Fruit fly (Drosophila melanogaster): ENCODE data around the gene CG31704.

CG31704 gene

dm6 chr2L:11804228-11805044 is 36.1 kb upstream of the CG31704 start (continued):
- no peak for TF ChIP-seq topi (GFP tag; optimal IDR thresholded peaks at IDR 0.05)
- peak; percentile 32 for TF ChIP-seq dsx (GFP tag; optimal IDR thresholded peaks at IDR 0.05; ENCODE audit: poor library complexity, severe bottlenecking)
- TF ChIP-seq CG15336 (GFP tag; IDR thresholded peaks at IDR 0.05): 0 out of 2 replicates have a peak, but pooled peaks have one; percentile 15
- no peak for TF ChIP-seq CG1621 (tag; optimal IDR thresholded peaks at IDR 0.05)
- no peak for TF ChIP-seq svp (GFP tag)
- TF ChIP-seq CG6808 (GFP tag; optimal IDR thresholded peaks at IDR 0.05): no peak
- no peak for TF ChIP-seq OdsH (GFP tag; optimal IDR thresholded peaks at IDR 0.05)
- no peak for TF ChIP-seq fkh (GFP tag; optimal IDR thresholded peaks at IDR 0.05)
- TF ChIP-seq CG4318 (GFP tag; optimal IDR thresholded peaks at IDR 0.05): no peak
- no peak for TF ChIP-seq CG34406 (GFP tag; optimal IDR thresholded peaks at IDR 0.05)
- TF ChIP-seq CG8319 (GFP tag; optimal IDR thresholded peaks at IDR 0.05): no peak
- TF ChIP-seq CG11902 (GFP tag; optimal IDR thresholded peaks at IDR 0.05): no peak
- TF ChIP-seq lz (GFP tag; optimal IDR thresholded peaks at IDR 0.05): no peak
- TF ChIP-seq CG16779 (tag; optimal IDR thresholded peaks at IDR 0.05): no peak
- no peak for TF ChIP-seq CG6854 (GFP tag; optimal IDR thresholded peaks at IDR 0.05)
- TF ChIP-seq fd59A (GFP tag; optimal IDR thresholded peaks at IDR 0.05): no peak
- no peak for TF ChIP-seq CG7368 (GFP tag; optimal IDR thresholded peaks at IDR 0.05)
- peak; percentile 26 for TF ChIP-seq Lpt (GFP tag; optimal IDR thresholded peaks at IDR 0.05)
- no peak for TF ChIP-seq CG10669 (GFP tag; optimal IDR thresholded peaks at IDR 0.05)
- peak; percentile 30 to 75 for TF ChIP-seq ss (GFP tag; optimal IDR thresholded peaks at IDR 0.05)
- no peak for TF ChIP-seq Hr38 (GFP tag; optimal IDR thresholded peaks at IDR 0.05)
- TF ChIP-seq CG10631 (GFP tag; optimal IDR thresholded peaks at IDR 0.05): no peak
- no peak for TF ChIP-seq Blimp-1 (GFP tag; optimal IDR thresholded peaks at IDR 0.05)
- no peak for TF ChIP-seq Ets21C (GFP tag; optimal IDR thresholded peaks at IDR 0.05)
- peak; percentile 24 for TF ChIP-seq CG3919 (GFP tag; optimal IDR thresholded peaks at IDR 0.05)
- no peak for TF ChIP-seq Sox15 (GFP tag; optimal IDR thresholded peaks at IDR 0.05)
- TF ChIP-seq CG6163 (GFP tag; IDR thresholded peaks at IDR 0.05): no peak
- peak; percentile 23; the same call in 1 of the 3 replicates for TF ChIP-seq eg (GFP tag; IDR thresholded peaks at IDR 0.05)
- no peak for TF ChIP-seq esn (GFP tag; optimal IDR thresholded peaks at IDR 0.05)
- TF ChIP-seq acj6 (GFP tag; optimal IDR thresholded peaks at IDR 0.05): no peak
- no peak for TF ChIP-seq Ets96B (tag; optimal IDR thresholded peaks at IDR 0.05)
- no peak for TF ChIP-seq CG11762 (GFP tag; optimal IDR thresholded peaks at IDR 0.05; ENCODE audit: insufficient read depth)
- no peak for TF ChIP-seq CG31627 (GFP tag; optimal IDR thresholded peaks at IDR 0.05)
- TF ChIP-seq CG8632 (GFP tag; optimal IDR thresholded peaks at IDR 0.05): no peak
- no peak for TF ChIP-seq cyc (GFP tag; optimal IDR thresholded peaks at IDR 0.05)
- TF ChIP-seq Smox (GFP tag; optimal IDR thresholded peaks at IDR 0.05): no peak

dm6 chr2L:11806022-11806700 is 34.3 kb upstream of the CG31704 start:
- TF ChIP-seq fkh (GFP tag; optimal IDR thresholded peaks at IDR 0.05) (peak; percentile 27), CG16779 (tag; optimal IDR thresholded peaks at IDR 0.05) (no peak), Eip78C (GFP tag) (peak; percentile 48), esn (GFP tag; optimal IDR thresholded peaks at IDR 0.05) (peak; percentile 11), Lpt (GFP tag; optimal IDR thresholded peaks at IDR 0.05) (peak; percentile 1), CG6854 (GFP tag; optimal IDR thresholded peaks at IDR 0.05) (no peak), ss (GFP tag; optimal IDR thresholded peaks at IDR 0.05) (no peak), vri (GFP tag; optimal IDR thresholded peaks at IDR 0.05) (peak; percentile 41), CG11902 (GFP tag; optimal IDR thresholded peaks at IDR 0.05) (peak; percentile 42)
